Fruit fly (Drosophila melanogaster): Measurements from ENCODE around the gene Daxx.

Gene Daxx

DNA sequence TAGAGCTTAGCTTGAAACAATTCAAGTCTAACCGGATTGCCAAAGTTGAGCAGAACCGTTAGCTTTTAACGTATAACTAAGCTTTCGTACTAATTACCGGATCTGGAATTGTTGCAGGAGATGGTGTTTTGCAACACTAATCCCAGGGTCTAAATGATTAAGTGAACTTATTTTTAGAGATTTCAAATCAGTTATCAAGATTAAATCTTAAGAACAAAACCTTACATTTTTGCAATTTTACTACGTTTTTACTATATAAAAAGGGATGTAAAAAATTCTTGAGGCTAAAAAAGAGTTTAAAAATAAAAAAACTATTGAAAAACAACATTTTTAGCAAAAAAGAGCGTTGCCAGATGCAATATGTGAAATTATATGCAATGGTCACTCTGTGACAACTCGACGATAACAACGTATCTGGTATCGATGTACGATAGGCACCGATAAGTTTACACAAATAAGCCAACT, 8.0 kb downstream of the Daxx start, which contains the start of the genes KFase and epsilonCOP (continued):
- TF ChIP-seq CG11085 (GFP tag; IDR thresholded peaks at IDR 0.05) (0 out of 2 replicates have a peak, but pooled peaks have one; percentile 6), CG6791 (GFP tag; IDR thresholded peaks at IDR 0.05; ENCODE audit: partially characterized antibody) (peak; percentile 81), CG12391 (tag; optimal IDR thresholded peaks at IDR 0.05) (peak; percentile 70), ac (GFP tag; optimal IDR thresholded peaks at IDR 0.05) (no peak), tgo (GFP tag; IDR thresholded peaks at IDR 0.05) (peak; percentile 56; the same call in 2 of the 3 replicates), klu (GFP tag; IDR thresholded peaks at IDR 0.05) (no peak), gem (tag; optimal IDR thresholded peaks at IDR 0.05) (peak; percentile 66), pros (GFP tag; optimal IDR thresholded peaks at IDR 0.05) (no peak), CG2889 (GFP tag; IDR thresholded peaks at IDR 0.05) (no peak), Med (GFP tag) (peak; percentile 94), Chrac-16 (GFP tag; optimal IDR thresholded peaks at IDR 0.05) (peak; percentile 35), Atf3 (GFP tag; optimal IDR thresholded peaks at IDR 0.05) (peak; percentile 20), yki (optimal IDR thresholded peaks at IDR 0.05) (no peak), nerfin-2 (GFP tag; IDR thresholded peaks at IDR 0.05; ENCODE audit: partially characterized antibody) (peak; percentile 63), Ravus (GFP tag; IDR thresholded peaks at IDR 0.05) (no peak), jing (GFP tag; optimal IDR thresholded peaks at IDR 0.05) (no peak), CG31365 (tag; optimal IDR thresholded peaks at IDR 0.05) (no peak), CG4424 (GFP tag; optimal IDR thresholded peaks at IDR 0.05) (peak; percentile 47), gro (GFP tag; optimal IDR thresholded peaks at IDR 0.05) (peak; percentile 49), CG13624 (GFP tag; optimal IDR thresholded peaks at IDR 0.05) (peak; percentile 73), run (tag; optimal IDR thresholded peaks at IDR 0.05) (no peak), otp (GFP tag; IDR thresholded peaks at IDR 0.05) (no peak), tio (GFP tag; optimal IDR thresholded peaks at IDR 0.05) (no peak), Bdp1 (GFP tag; optimal IDR thresholded peaks at IDR 0.05) (peak; percentile 9), Hr78 (GFP tag; optimal IDR thresholded peaks at IDR 0.05) (no peak), Hr39 (optimal IDR thresholded peaks at IDR 0.05) (no peak), her (GFP tag; optimal IDR thresholded peaks at IDR 0.05) (peak; percentile 38), CG18764 (GFP tag; optimal IDR thresholded peaks at IDR 0.05) (peak; percentile 20), Deaf1 (tag; optimal IDR thresholded peaks at IDR 0.05) (peak; percentile 33), NfI (GFP tag; optimal IDR thresholded peaks at IDR 0.05) (peak; percentile 62), ash1 (GFP tag; optimal IDR thresholded peaks at IDR 0.05) (no peak), CG2712 (tag; optimal IDR thresholded peaks at IDR 0.05) (peak; percentile 72), CG11504 (tag; optimal IDR thresholded peaks at IDR 0.05) (no peak), CG11696 (GFP tag; IDR thresholded peaks at IDR 0.05) (no peak), CG2116 (GFP tag; optimal IDR thresholded peaks at IDR 0.05) (peak; percentile 93), cas (GFP tag; IDR thresholded peaks at IDR 0.05) (no peak), chn (GFP tag; optimal IDR thresholded peaks at IDR 0.05) (peak; percentile 70), CG9215 (GFP tag; IDR thresholded peaks at IDR 0.05) (peak; percentile 73), Jarid2 (GFP tag; optimal IDR thresholded peaks at IDR 0.05) (no peak), nom (GFP tag; optimal IDR thresholded peaks at IDR 0.05) (no peak), Xbp1 (GFP tag; optimal IDR thresholded peaks at IDR 0.05) (peak; percentile 74), fu2 (GFP tag; optimal IDR thresholded peaks at IDR 0.05) (peak; percentile 38), zen2 (GFP tag; IDR thresholded peaks at IDR 0.05; ENCODE audit: partially characterized antibody) (peak; percentile 59; the same call in 2 of the 3 replicates), pnt (GFP tag; optimal IDR thresholded peaks at IDR 0.05) (no peak), slbo (GFP tag; IDR thresholded peaks at IDR 0.05) (peak; percentile 65), Awh (GFP tag; IDR thresholded peaks at IDR 0.05) (no peak), bowl (GFP tag; IDR thresholded peaks at IDR 0.05) (no peak), amos (GFP tag; IDR thresholded peaks at IDR 0.05; ENCODE audit: partially characterized antibody) (peak; percentile 65), CG12236 (GFP tag; optimal IDR thresholded peaks at IDR 0.05) (peak; percentile 44), Xrp1 (GFP tag; IDR thresholded peaks at IDR 0.05) (peak; percentile 39; the same call in 1 of the 2 replicates), Neu2 (GFP tag; optimal IDR thresholded peaks at IDR 0.05; ENCODE audit: borderline replicate concordance) (no peak)

Data from whole organism, embryonic.